Fruit fly (Drosophila melanogaster) whole organism, embryonic: ENCODE data around the gene CG14277.

Source experiments
- Atf3 ChIP-seq: fragments of 200-800 bp; sonication (Bioruptor generic); optimal IDR thresholded peaks from 3 replicates; lab custom pipeline; 2016; ENCODE audit warnings: missing biosample characterization, missing genetic modification characterization
- Atf6 ChIP-seq: fragments of 200-800 bp; sonication (Bioruptor generic); IDR thresholded peaks from 2 replicates; pipeline ENCODE4 v1.3.6; 2022; ENCODE audit warnings: missing biosample characterization, missing genetic modification characterization
- B-H1 ChIP-seq: fragments of 200-800 bp; sonication (Bioruptor generic); IDR thresholded peaks from 3 replicates; pipeline ENCODE4 v1.3.6; 2022; ENCODE audit warnings: missing biosample characterization, missing genetic modification characterization
- CG10979 ChIP-seq: fragments of 200-800 bp; sonication (Bioruptor generic); optimal IDR thresholded peaks from 2 replicates; lab custom pipeline; 2018; ENCODE audit warnings: missing biosample characterization, mild to moderate bottlenecking, missing genetic modification characterization, moderate library complexity
- CG11085 ChIP-seq: fragments of 200-800 bp; sonication (Bioruptor generic); IDR thresholded peaks from 2 replicates; pipeline ENCODE4 v1.3.6; 2022; ENCODE audit warnings: missing biosample characterization, missing genetic modification characterization
- CG14441 ChIP-seq: fragments of 200-800 bp; sonication (Bioruptor generic); IDR thresholded peaks from 2 replicates; pipeline ENCODE4 v1.3.6; 2022; ENCODE audit warnings: missing biosample characterization, missing genetic modification characterization
- CG1603 ChIP-seq: fragments of 200-800 bp; sonication (Bioruptor generic); optimal IDR thresholded peaks from 2 replicates; lab custom pipeline; 2019; ENCODE audit warnings: missing biosample characterization, mild to moderate bottlenecking, missing genetic modification characterization, moderate library complexity
- CG32532 ChIP-seq: fragments of 200-800 bp; sonication (Bioruptor generic); IDR thresholded peaks from 2 replicates; pipeline ENCODE4 v1.3.6; 2022; ENCODE audit warnings: missing biosample characterization, missing genetic modification characterization
- CG34422 ChIP-seq: fragments of 200-800 bp; sonication (Bioruptor generic); IDR thresholded peaks from 3 replicates; pipeline ENCODE4 v1.3.6; 2022; ENCODE audit warnings: missing biosample characterization, missing genetic modification characterization
- CG3847 ChIP-seq: fragments of 200-800 bp; sonication (Bioruptor generic); IDR thresholded peaks from 2 replicates; pipeline ENCODE4 v1.3.6; 2022; ENCODE audit warnings: missing biosample characterization, missing genetic modification characterization
- CG4404 ChIP-seq: fragments of 200-800 bp; sonication (Bioruptor generic); IDR thresholded peaks from 2 replicates; pipeline ENCODE4 v1.3.6; 2022; ENCODE audit warnings: missing biosample characterization, missing genetic modification characterization
- CG7271 ChIP-seq: fragments of 200-800 bp; sonication (Bioruptor generic); optimal IDR thresholded peaks from 2 replicates; lab custom pipeline; 2018; ENCODE audit warnings: missing biosample characterization, mild to moderate bottlenecking, missing genetic modification characterization, moderate library complexity
- CG8388 ChIP-seq: fragments of 200-800 bp; sonication (Bioruptor generic); optimal IDR thresholded peaks from 2 replicates; lab custom pipeline; 2019; ENCODE audit warnings: missing biosample characterization, mild to moderate bottlenecking, missing genetic modification characterization, moderate library complexity
- CG9609 ChIP-seq: fragments of 200-800 bp; sonication (Bioruptor generic); optimal IDR thresholded peaks from 3 replicates; lab custom pipeline; 2016; ENCODE audit warnings: missing biosample characterization, missing genetic modification characterization
- CoRest ChIP-seq: fragments of 200-800 bp; sonication (Bioruptor generic); optimal IDR thresholded peaks from 3 replicates; lab custom pipeline; 2018; ENCODE audit warnings: missing biosample characterization, mild to moderate bottlenecking, missing genetic modification characterization, moderate library complexity
- Dbx ChIP-seq: fragments of 200-800 bp; sonication (Bioruptor generic); IDR thresholded peaks from 3 replicates; pipeline ENCODE4 v1.3.6; 2022; ENCODE audit warnings: missing biosample characterization, missing genetic modification characterization
- Dip3 ChIP-seq: fragments of 200-800 bp; sonication (Bioruptor generic); optimal IDR thresholded peaks from 3 replicates; lab custom pipeline; 2016; ENCODE audit warnings: missing biosample characterization, missing genetic modification characterization
- Dp ChIP-seq: fragments of 200-800 bp; sonication (Bioruptor generic); optimal IDR thresholded peaks from 2 replicates; lab custom pipeline; 2018; ENCODE audit warnings: missing biosample characterization, mild to moderate bottlenecking, missing genetic modification characterization, moderate library complexity
- Drgx ChIP-seq: fragments of 200-800 bp; sonication (Bioruptor generic); IDR thresholded peaks from 2 replicates; pipeline ENCODE4 v1.3.6; 2022; ENCODE audit warnings: missing biosample characterization, missing genetic modification characterization
- E2f1 ChIP-seq: fragments of 200-800 bp; sonication (Bioruptor generic); IDR thresholded peaks from 2 replicates; pipeline ENCODE4 v1.3.6; 2022; ENCODE audit warnings: missing biosample characterization, missing genetic modification characterization
- ERR ChIP-seq: fragments of 200-800 bp; sonication (Bioruptor generic); optimal IDR thresholded peaks from 2 replicates; lab custom pipeline; 2016; ENCODE audit warnings: missing biosample characterization, missing genetic modification characterization
- Eip74EF ChIP-seq, 2 experiments: fragments of 200-800 bp in 1 of 2; fragments of >200 bp in 1 of 2; sonication (Bioruptor generic) in 1 of 2; optimal IDR thresholded peaks; 2 replicates each; lab custom pipeline; 2017 to 2019; ENCODE audit warnings: missing biosample characterization in 2 of 2, missing genetic modification characterization in 2 of 2, mild to moderate bottlenecking in 1 of 2, moderate library complexity in 1 of 2
- HLH3B ChIP-seq: fragments of 200-800 bp; sonication (Bioruptor generic); IDR thresholded peaks from 2 replicates; pipeline ENCODE4 v1.3.6; 2022; ENCODE audit warnings: missing biosample characterization, missing genetic modification characterization
- MBD-R2 ChIP-seq: fragments of 200-800 bp; sonication (Bioruptor generic); IDR thresholded peaks from 2 replicates; pipeline ENCODE4 v1.3.6; 2022; ENCODE audit warnings: missing biosample characterization, missing genetic modification characterization
- Meics ChIP-seq: fragments of 200-800 bp; sonication (Bioruptor generic); optimal IDR thresholded peaks from 2 replicates; lab custom pipeline; 2017; ENCODE audit warnings: missing biosample characterization, mild to moderate bottlenecking, missing genetic modification characterization
- Pdp1 ChIP-seq, 2 experiments: fragments of 200-800 bp; sonication (Bioruptor generic); optimal IDR thresholded peaks; 3 replicates each; lab custom pipeline; 2016; ENCODE audit warnings: missing biosample characterization in 2 of 2, missing genetic modification characterization in 2 of 2, mild to moderate bottlenecking in 1 of 2, moderate library complexity in 1 of 2
- amos ChIP-seq: fragments of 200-800 bp; sonication (Bioruptor generic); IDR thresholded peaks from 2 replicates; pipeline ENCODE4 v1.3.6; 2022; ENCODE audit warnings: missing biosample characterization, missing genetic modification characterization; ENCODE audit not compliant: partially characterized antibody
- btn ChIP-seq: fragments of 200-800 bp; sonication (Bioruptor generic); optimal IDR thresholded peaks from 2 replicates; lab custom pipeline; 2016; ENCODE audit warnings: missing biosample characterization, missing genetic modification characterization
- corto ChIP-seq: fragments of 200-800 bp; sonication (Bioruptor generic); optimal IDR thresholded peaks from 2 replicates; lab custom pipeline; 2016; ENCODE audit warnings: missing biosample characterization, mild to moderate bottlenecking, missing genetic modification characterization, moderate library complexity
- dati ChIP-seq: fragments of 200-800 bp; sonication (Bioruptor generic); IDR thresholded peaks from 2 replicates; pipeline ENCODE4 v1.3.6; 2022; ENCODE audit warnings: missing biosample characterization, missing genetic modification characterization
- dimm ChIP-seq: fragments of 200-800 bp; sonication (Bioruptor generic); IDR thresholded peaks from 2 replicates; pipeline ENCODE4 v1.3.6; 2022; ENCODE audit warnings: missing biosample characterization, missing genetic modification characterization
- dmrt11E ChIP-seq: fragments of 200-800 bp; sonication (Bioruptor generic); optimal IDR thresholded peaks from 3 replicates; lab custom pipeline; 2018; ENCODE audit warnings: missing biosample characterization, mild to moderate bottlenecking, missing genetic modification characterization, moderate library complexity
- dpn ChIP-seq, 2 experiments: fragments of 200-800 bp; sonication (Bioruptor generic); optimal IDR thresholded peaks; 3 replicates each; lab custom pipeline; 2016; ENCODE audit warnings: missing biosample characterization in 2 of 2, missing genetic modification characterization in 2 of 2
- en ChIP-seq: fragments of 200-800 bp; sonication (Bioruptor generic); optimal IDR thresholded peaks from 2 replicates; lab custom pipeline; 2016; ENCODE audit warnings: missing biosample characterization, missing genetic modification characterization
- esg ChIP-seq: fragments of 200-800 bp; sonication (Bioruptor generic); conservative IDR thresholded peaks from 2 replicates; pipeline ENCODE4 v1.3.6; 2022; ENCODE audit warnings: missing biosample characterization, missing genetic modification characterization
- fd96Cb ChIP-seq: fragments of 200-800 bp; sonication (Bioruptor generic); optimal IDR thresholded peaks from 2 replicates; lab custom pipeline; 2018; ENCODE audit warnings: missing biosample characterization, mild to moderate bottlenecking, missing genetic modification characterization, moderate library complexity
- gem ChIP-seq: fragments of 200-800 bp; sonication (Bioruptor generic); optimal IDR thresholded peaks from 2 replicates; lab custom pipeline; 2019; ENCODE audit warnings: missing biosample characterization, mild to moderate bottlenecking, missing genetic modification characterization, moderate library complexity
- her ChIP-seq: fragments of 200-800 bp; sonication (Bioruptor generic); optimal IDR thresholded peaks from 2 replicates; lab custom pipeline; 2016; ENCODE audit warnings: missing biosample characterization, missing genetic modification characterization
- insv ChIP-seq, 2 experiments: fragments of 200-800 bp; sonication (Bioruptor generic); optimal IDR thresholded peaks; 3 replicates each; lab custom pipeline; 2016 to 2018; ENCODE audit warnings: missing biosample characterization in 2 of 2, missing genetic modification characterization in 2 of 2
- lmd ChIP-seq: fragments of 200-800 bp; sonication (Bioruptor generic); IDR thresholded peaks from 2 replicates; pipeline ENCODE4 v1.3.6; 2022; ENCODE audit warnings: missing biosample characterization, missing genetic modification characterization
- mam ChIP-seq: fragments of 200-800 bp; sonication (Bioruptor generic); optimal IDR thresholded peaks from 3 replicates; lab custom pipeline; 2016; ENCODE audit warnings: missing biosample characterization, missing genetic modification characterization
- onecut ChIP-seq: fragments of 200-800 bp; sonication (Bioruptor generic); IDR thresholded peaks from 2 replicates; pipeline ENCODE4 v1.3.6; 2022; ENCODE audit warnings: missing biosample characterization, missing genetic modification characterization
- phol ChIP-seq: fragments of 200-800 bp; sonication (Bioruptor generic); optimal IDR thresholded peaks from 3 replicates; lab custom pipeline; 2018; ENCODE audit warnings: missing biosample characterization, mild to moderate bottlenecking, missing genetic modification characterization, moderate library complexity
- prd ChIP-seq, 3 experiments: fragments of >200 bp in 2 of 3; fragments of 200-800 bp in 1 of 3; sonication (Bioruptor generic) in 1 of 3; optimal IDR thresholded peaks in 2 of 3; IDR thresholded peaks in 1 of 3; 2 replicates in 2 of 3; 3 replicates in 1 of 3; pipeline versions ENCODE4 v1.3.6 to Lab custom; 2017 to 2022; ENCODE audit warnings: missing biosample characterization in 1 of 3, missing genetic modification characterization in 1 of 3
- scrt ChIP-seq: fragments of 200-800 bp; sonication (Bioruptor generic); optimal IDR thresholded peaks from 2 replicates; lab custom pipeline; 2018; ENCODE audit warnings: missing biosample characterization, mild to moderate bottlenecking, missing genetic modification characterization, moderate library complexity
- slbo ChIP-seq: fragments of 200-800 bp; sonication (Bioruptor generic); IDR thresholded peaks from 2 replicates; pipeline ENCODE4 v1.3.6; 2022; ENCODE audit warnings: missing biosample characterization, missing genetic modification characterization
- sob ChIP-seq: fragments of 200-800 bp; sonication (Bioruptor generic); IDR thresholded peaks from 2 replicates; pipeline ENCODE4 v1.3.6; 2022; ENCODE audit warnings: missing biosample characterization, missing genetic modification characterization
- wdn ChIP-seq: fragments of 200-800 bp; sonication (Bioruptor generic); IDR thresholded peaks from 2 replicates; pipeline ENCODE4 v1.3.6; 2022; ENCODE audit warnings: missing biosample characterization, missing genetic modification characterization
- zfh1 ChIP-seq: fragments of 200-800 bp; sonication (Bioruptor generic); IDR thresholded peaks from 3 replicates; pipeline ENCODE4 v1.3.6; 2022; ENCODE audit warnings: missing biosample characterization, missing genetic modification characterization

The CG14277 gene

dm6 chr2L:8229628-8230027, 12.7 kb upstream of the CG14277 start:
- peak; percentile 27 for TF ChIP-seq CG10979 (tag; lab: Kevin White, UChicago)
- no peak for TF ChIP-seq scrt (GFP tag; lab: Kevin White, UChicago)
- TF ChIP-seq Pdp1 (GFP tag; optimal IDR thresholded peaks at IDR 0.05; lab: Kevin White, UChicago): peak in 1 of 2 experiments; percentile 76
- TF ChIP-seq CoRest (tag; lab: Kevin White, UChicago): peak; percentile 17
- TF ChIP-seq sob: peak; percentile 28; the same call in 1 of the 2 replicates
- 0 out of 3 replicates have a peak, but pooled peaks have one; percentile 20 for TF ChIP-seq Dbx (GFP tag; lab: Robert Waterston, UW)
- TF ChIP-seq B-H1 (GFP tag; lab: Robert Waterston, UW): peak; percentile 26; the same call in 2 of the 3 replicates
- TF ChIP-seq CG11085 (GFP tag; lab: Robert Waterston, UW): 0 out of 2 replicates have a peak, but pooled peaks have one; percentile 14
- TF ChIP-seq zfh1 (GFP tag; lab: Robert Waterston, UW): peak; percentile 57; the same call in 2 of the 3 replicates
- peak; percentile 13 for TF ChIP-seq CG1603 (tag; lab: Kevin White, UChicago)
- peak; percentile 46; the same call in 1 of the 2 replicates for TF ChIP-seq CG32532 (GFP tag; lab: Robert Waterston, UW)
- peak; percentile 46 for TF ChIP-seq CG3847 (GFP tag; lab: Robert Waterston, UW)
- no peak for TF ChIP-seq en (GFP tag; lab: Kevin White, UChicago)
- TF ChIP-seq insv (GFP tag; optimal IDR thresholded peaks at IDR 0.05; lab: Kevin White, UChicago): no peak
- peak; percentile 6 for TF ChIP-seq Meics (GFP tag; lab: Kevin White, UChicago)
- TF ChIP-seq HLH3B (GFP tag; lab: Robert Waterston, UW): peak; percentile 57; the same call in 1 of the 2 replicates
- peak; percentile 18 for TF ChIP-seq phol (tag; lab: Kevin White, UChicago)
- peak; percentile 47 for TF ChIP-seq dmrt11E (tag; lab: Kevin White, UChicago)
- TF ChIP-seq CG4404 (GFP tag; lab: Robert Waterston, UW): 0 out of 2 replicates have a peak, but pooled peaks have one; percentile 25
- 0 out of 2 replicates have a peak, but pooled peaks have one; percentile 30 for TF ChIP-seq dati (GFP tag; lab: Robert Waterston, UW)
- no peak for TF ChIP-seq dpn (GFP tag; optimal IDR thresholded peaks at IDR 0.05; lab: Kevin White, UChicago)
- TF ChIP-seq CG8388: peak; percentile 7
- no peak for TF ChIP-seq btn
- TF ChIP-seq CG14441 (GFP tag; lab: Robert Waterston, UW): 0 out of 2 replicates have a peak, but pooled peaks have one; percentile 10
- TF ChIP-seq prd (optimal IDR thresholded peaks at IDR 0.05; lab: Kevin White, UChicago): no peak
- TF ChIP-seq prd (GFP tag; IDR thresholded peaks at IDR 0.05; lab: Robert Waterston, UW): peak; percentile 73
- TF ChIP-seq amos (GFP tag; lab: Robert Waterston, UW): no peak
- TF ChIP-seq Dip3: peak; percentile 11
- TF ChIP-seq MBD-R2: peak; percentile 11; the same call in 1 of the 2 replicates
- TF ChIP-seq lmd (GFP tag; lab: Robert Waterston, UW): peak; percentile 52; the same call in 1 of the 2 replicates
- TF ChIP-seq Eip74EF (GFP tag; optimal IDR thresholded peaks at IDR 0.05; lab: Kevin White, UChicago): peak in 1 of 2 experiments; percentile 11
- TF ChIP-seq Dp (GFP tag; lab: Kevin White, UChicago): no peak
- peak; percentile 33; the same call in 1 of the 2 replicates for TF ChIP-seq esg (GFP tag; lab: Robert Waterston, UW)
- peak; percentile 60; the same call in 1 of the 2 replicates for TF ChIP-seq Atf6 (GFP tag; lab: Robert Waterston, UW)
- peak; percentile 14 for TF ChIP-seq mam (GFP tag; lab: Kevin White, UChicago)
- peak; percentile 56 for TF ChIP-seq gem (tag; lab: Kevin White, UChicago)
- peak; percentile 40 for TF ChIP-seq corto
- TF ChIP-seq onecut (GFP tag; lab: Robert Waterston, UW): peak; percentile 24
- TF ChIP-seq slbo (GFP tag; lab: Robert Waterston, UW): peak; percentile 68
- no peak for TF ChIP-seq Atf3 (GFP tag; lab: Kevin White, UChicago)
- TF ChIP-seq Drgx (GFP tag; lab: Robert Waterston, UW): peak; percentile 77
- TF ChIP-seq wdn: peak; percentile 36; the same call in 1 of the 2 replicates
- TF ChIP-seq CG7271 (tag; lab: Kevin White, UChicago): no peak
- no peak for TF ChIP-seq ERR (GFP tag; lab: Kevin White, UChicago)
- TF ChIP-seq CG9609: peak; percentile 6
- TF ChIP-seq fd96Cb (tag; lab: Kevin White, UChicago): peak; percentile 13
- peak; percentile 65 for TF ChIP-seq E2f1
- peak; percentile 4 for TF ChIP-seq her (GFP tag; lab: Kevin White, UChicago)
- TF ChIP-seq dimm (GFP tag; lab: Robert Waterston, UW): no peak
- TF ChIP-seq CG34422: no peak
